Worm (Caenorhabditis elegans) whole organism, L1 larva: ENCODE measurements around the gene ceh-33.

ENCODE experiments used
- Y116A8C.19 ChIP-seq: sonication (generic microtip); optimal IDR thresholded peaks from 2 replicates; lab custom pipeline; 2016; ENCODE audit warnings: missing compliant biosample characterization, missing genetic modification characterization, borderline replicate concordance
- alr-1 ChIP-seq: fragments of 200-800 bp; sonication (Bioruptor generic); optimal IDR thresholded peaks from 2 replicates; lab custom pipeline; 2018; ENCODE audit warnings: borderline replicate concordance, mild to moderate bottlenecking, missing genetic modification characterization, missing compliant biosample characterization
- aly-2 ChIP-seq: fragments of 150-350 bp; optimal IDR thresholded peaks from 2 replicates; lab custom pipeline; 2014; ENCODE audit warnings: missing biosample characterization, missing genetic modification characterization
- ceh-63 ChIP-seq: fragments of 200-800 bp; sonication (Bioruptor generic); optimal IDR thresholded peaks from 2 replicates; lab custom pipeline; 2018; ENCODE audit warnings: mild to moderate bottlenecking, missing genetic modification characterization, missing compliant biosample characterization
- ceh-8 ChIP-seq: fragments of 200-800 bp; sonication (Bioruptor generic); optimal IDR thresholded peaks from 2 replicates; lab custom pipeline; 2018; ENCODE audit warnings: mild to moderate bottlenecking, missing genetic modification characterization, moderate library complexity, missing compliant biosample characterization
- ceh-88 ChIP-seq: fragments of 200-800 bp; sonication (Bioruptor generic); IDR thresholded peaks from 2 replicates; pipeline ENCODE4 v1.3.6; 2022; ENCODE audit warnings: missing genetic modification characterization, missing compliant biosample characterization
- ces-1 ChIP-seq: fragments of 150-350 bp; optimal IDR thresholded peaks from 2 replicates; lab custom pipeline; 2014; ENCODE audit warnings: missing biosample characterization, missing genetic modification reagents, missing genetic modification characterization
- dsc-1 ChIP-seq: sonication (generic microtip); optimal IDR thresholded peaks from 2 replicates; lab custom pipeline; 2016; ENCODE audit warnings: mild to moderate bottlenecking, missing genetic modification characterization, missing compliant biosample characterization
- efl-3 ChIP-seq: fragments of 200-800 bp; sonication (Bioruptor generic); optimal IDR thresholded peaks from 2 replicates; lab custom pipeline; 2018; ENCODE audit warnings: mild to moderate bottlenecking, missing genetic modification characterization, missing compliant biosample characterization
- elt-2 ChIP-seq: sonication (generic microtip); optimal IDR thresholded peaks from 2 replicates; lab custom pipeline; 2016; ENCODE audit warnings: missing genetic modification characterization, mild to moderate bottlenecking, inconsistent platforms, missing compliant biosample characterization, missing genetic modification reagents
- elt-3 ChIP-seq, 6 experiments: fragments of 150-350 bp in 1 of 6; sonication (generic microtip); optimal IDR thresholded peaks; 2 replicates each; lab custom pipeline; 2017 to 2018; ENCODE audit warnings: missing biosample characterization in 6 of 6, missing genetic modification characterization in 6 of 6, inconsistent platforms in 1 of 6
- ets-5 ChIP-seq: fragments of 200-800 bp; sonication (Bioruptor generic); IDR thresholded peaks from 2 replicates; pipeline ENCODE4 v1.3.6; 2022; ENCODE audit warnings: missing genetic modification characterization, missing compliant biosample characterization
- fkh-10 ChIP-seq: sonication (generic microtip); optimal IDR thresholded peaks from 2 replicates; lab custom pipeline; 2017; ENCODE audit warnings: missing biosample characterization, missing genetic modification reagents, missing genetic modification characterization
- fkh-8 ChIP-seq: sonication (generic microtip); optimal IDR thresholded peaks from 2 replicates; lab custom pipeline; 2016; ENCODE audit warnings: mild to moderate bottlenecking, missing genetic modification characterization, missing compliant biosample characterization
- fos-1 ChIP-seq: fragments of 150-350 bp; optimal IDR thresholded peaks from 2 replicates; lab custom pipeline; 2014; ENCODE audit warnings: missing biosample characterization, missing genetic modification characterization
- grh-1 ChIP-seq: fragments of 200-800 bp; sonication (Bioruptor generic); IDR thresholded peaks from 2 replicates; pipeline ENCODE4 v1.3.6; 2022; ENCODE audit warnings: missing genetic modification reagents, missing genetic modification characterization, missing compliant biosample characterization
- hpl-2 ChIP-seq: fragments of 150-350 bp; optimal IDR thresholded peaks from 2 replicates; lab custom pipeline; 2014; ENCODE audit warnings: missing biosample characterization, missing genetic modification reagents, missing genetic modification characterization
- isw-1 ChIP-seq: fragments of 200-800 bp; sonication (Bioruptor generic); IDR thresholded peaks from 2 replicates; pipeline ENCODE4 v1.3.6; 2022; ENCODE audit warnings: missing genetic modification characterization, missing compliant biosample characterization
- jun-1 ChIP-seq: fragments of 150-350 bp; optimal IDR thresholded peaks from 2 replicates; lab custom pipeline; 2014; ENCODE audit warnings: missing biosample characterization, missing genetic modification reagents, missing genetic modification characterization
- lin-15B ChIP-seq: fragments of 150-350 bp; sonication (generic microtip); optimal IDR thresholded peaks from 3 replicates; lab custom pipeline; 2014; ENCODE audit warnings: missing biosample characterization, missing genetic modification characterization
- lin-35 ChIP-seq, 2 experiments: fragments of 150-350 bp; optimal IDR thresholded peaks; 2 replicates each; lab custom pipeline; 2014; ENCODE audit warnings: missing biosample characterization in 2 of 2, missing genetic modification characterization in 2 of 2, missing genetic modification reagents in 2 of 2
- lin-39 ChIP-seq: fragments of 150-350 bp; optimal IDR thresholded peaks from 2 replicates; lab custom pipeline; 2014; ENCODE audit warnings: missing biosample characterization, missing genetic modification reagents, missing genetic modification characterization
- lsy-2 ChIP-seq, 2 experiments: fragments of 150-350 bp; optimal IDR thresholded peaks; 2 replicates each; lab custom pipeline; 2014; ENCODE audit warnings: missing biosample characterization in 2 of 2, missing genetic modification characterization in 2 of 2
- mdl-1 ChIP-seq, 2 experiments: fragments of 150-350 bp; optimal IDR thresholded peaks; 2 replicates each; lab custom pipeline; 2014 to 2017; ENCODE audit warnings: missing biosample characterization in 2 of 2, missing genetic modification characterization in 2 of 2, inconsistent platforms in 1 of 2
- nhr-11 ChIP-seq: fragments of 150-350 bp; optimal IDR thresholded peaks from 2 replicates; lab custom pipeline; 2014; ENCODE audit warnings: missing biosample characterization, missing genetic modification characterization
- nhr-237 ChIP-seq: fragments of 150-350 bp; optimal IDR thresholded peaks from 2 replicates; lab custom pipeline; 2014; ENCODE audit warnings: missing biosample characterization, missing genetic modification characterization
- nhr-28 ChIP-seq: fragments of 150-350 bp; optimal IDR thresholded peaks from 2 replicates; lab custom pipeline; 2014; ENCODE audit warnings: missing biosample characterization, missing genetic modification characterization
- nhr-84 ChIP-seq: sonication (generic microtip); optimal IDR thresholded peaks from 2 replicates; lab custom pipeline; 2017; ENCODE audit warnings: missing biosample characterization, missing genetic modification characterization
- nhr-85 ChIP-seq: sonication (generic microtip); peaks from one replicate; lab custom pipeline; 2016; ENCODE audit warnings: missing genetic modification characterization, inconsistent platforms, missing compliant biosample characterization
- pax-3 ChIP-seq: fragments of 200-800 bp; sonication (Bioruptor generic); optimal IDR thresholded peaks from 2 replicates; lab custom pipeline; 2018; ENCODE audit warnings: mild to moderate bottlenecking, missing genetic modification characterization, moderate library complexity, missing compliant biosample characterization
- pqm-1 ChIP-seq: sonication (generic microtip); optimal IDR thresholded peaks from 3 replicates; lab custom pipeline; 2017; ENCODE audit warnings: missing biosample characterization, missing genetic modification characterization
- rnt-1 ChIP-seq: sonication (generic microtip); optimal IDR thresholded peaks from 2 replicates; lab custom pipeline; 2016; ENCODE audit warnings: mild to moderate bottlenecking, missing genetic modification characterization, moderate library complexity, missing compliant biosample characterization
- skn-1 ChIP-seq: fragments of 150-350 bp; optimal IDR thresholded peaks from 2 replicates; lab custom pipeline; 2014; ENCODE audit warnings: missing biosample characterization, missing genetic modification characterization
- sox-4 ChIP-seq: sonication (generic microtip); optimal IDR thresholded peaks from 2 replicates; lab custom pipeline; 2016; ENCODE audit warnings: missing genetic modification characterization, missing compliant biosample characterization
- swsn-7 ChIP-seq: sonication (generic microtip); optimal IDR thresholded peaks from 2 replicates; lab custom pipeline; 2016; ENCODE audit warnings: missing genetic modification characterization, missing compliant biosample characterization
- unc-130 ChIP-seq: fragments of 150-350 bp; optimal IDR thresholded peaks from 2 replicates; lab custom pipeline; 2017; ENCODE audit warnings: missing biosample characterization, missing genetic modification characterization, inconsistent platforms
- zip-4 ChIP-seq: fragments of 200-800 bp; sonication (Bioruptor generic); optimal IDR thresholded peaks from 2 replicates; lab custom pipeline; 2018; ENCODE audit warnings: mild to moderate bottlenecking, missing genetic modification characterization, moderate library complexity, missing compliant biosample characterization
- ztf-11 ChIP-seq, 2 experiments: sonication (generic microtip); optimal IDR thresholded peaks; 2 replicates each; lab custom pipeline; 2016 to 2017; ENCODE audit warnings: missing genetic modification characterization in 2 of 2, missing biosample characterization in 1 of 2, missing compliant biosample characterization in 1 of 2
- ztf-4 ChIP-seq: fragments of 150-350 bp; optimal IDR thresholded peaks from 2 replicates; lab custom pipeline; 2014; ENCODE audit warnings: missing biosample characterization, missing genetic modification characterization

The ceh-33 gene

ce11 chrV:5324566-5324965 lies at the start of gene ceh-33:
Gene ceh-33, minus strand, starts transcription at chrV:5324666.
- TF ChIP-seq pqm-1 (tag; lab: Kevin White, UChicago) (no peak), nhr-85 (tag; lab: Kevin White, UChicago) (peak; percentile 18)
- TF ChIP-seq, all 84 proteins: peak for 1

- no peak for TF ChIP-seq fos-1
- TF ChIP-seq ces-1 (GFP tag; lab: Kevin White, UChicago), result no peak
- TF ChIP-seq elt-2 (tag; lab: Kevin White, UChicago), result no peak
- TF ChIP-seq nhr-28, result no peak
- TF ChIP-seq aly-2, result no peak
- TF ChIP-seq rnt-1, result no peak
- TF ChIP-seq ztf-11 (tag; optimal IDR thresholded peaks at IDR 0.05; lab: Kevin White, UChicago), result no peak
- TF ChIP-seq skn-1 (tag; lab: Kevin White, UChicago), result no peak
- TF ChIP-seq pax-3 (tag; lab: Kevin White, UChicago), result no peak
- TF ChIP-seq hpl-2 (GFP tag; lab: Kevin White, UChicago), result no peak
- no peak for TF ChIP-seq jun-1
- no peak for TF ChIP-seq mdl-1 (tag; optimal IDR thresholded peaks at IDR 0.05; lab: Kevin White, UChicago)
- TF ChIP-seq nhr-11 (tag; lab: Kevin White, UChicago), result no peak
- TF ChIP-seq sox-4 (tag; lab: Kevin White, UChicago), result no peak
- no peak for TF ChIP-seq ceh-63 (GFP tag; lab: Kevin White, UChicago)
- no peak for TF ChIP-seq ets-5 (GFP tag; lab: Robert Waterston, UW)
These were observed 47.7 kb upstream of the ceh-33 start, which contains the start of gene C35A11.3 for ce11 chrV:5372118-5372517. Gene C35A11.3, plus strand, starts transcription at chrV:5372418.

DNA sequence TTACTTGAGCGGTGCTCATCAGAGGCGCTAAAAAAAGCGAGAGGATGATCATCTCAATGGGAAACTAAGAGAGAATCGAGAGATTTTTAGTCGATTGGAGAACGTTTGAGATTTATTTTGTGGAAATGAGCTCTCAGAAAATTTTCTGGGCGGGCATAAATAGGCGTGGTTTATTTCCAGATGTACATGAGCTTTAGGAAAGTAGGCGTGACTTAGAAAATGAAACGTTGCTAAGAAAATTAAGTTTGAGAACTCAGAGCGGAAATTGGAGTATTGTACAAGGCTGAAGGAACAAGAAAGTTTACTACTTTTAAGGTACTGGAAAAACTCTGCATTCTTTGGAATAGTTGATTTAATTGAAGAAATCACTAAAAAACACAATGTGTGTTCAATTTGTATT lies 44.3 kb upstream of the ceh-33 start, which contains the start of gene T09D3.9:
Gene T09D3.9, minus strand, starts transcription at position 101 of the 400 bp plus-strand sequence.
- TF ChIP-seq elt-3 (tag; optimal IDR thresholded peaks at IDR 0.05; lab: Kevin White, UChicago) (no peak), grh-1 (GFP tag; lab: Robert Waterston, UW) (no peak), efl-3 (no peak)
- TF ChIP-seq, all 84 proteins: peak for 0

ce11 chrV:5364863-5365262 lies 40.4 kb upstream of the ceh-33 start, which contains the start of gene T09D3.8:
Gene T09D3.8, plus strand, starts transcription at chrV:5365163.
- TF ChIP-seq lin-39 (no peak), aly-2 (no peak), pax-3 (tag; lab: Kevin White, UChicago) (no peak), fkh-10 (GFP tag; lab: Kevin White, UChicago) (no peak), nhr-28 (no peak), fkh-8 (tag; lab: Kevin White, UChicago) (no peak), lsy-2 (tag; optimal IDR thresholded peaks at IDR 0.05; lab: Kevin White, UChicago) (no peak), unc-130 (tag; lab: Kevin White, UChicago) (no peak), ceh-8 (GFP tag; lab: Kevin White, UChicago) (no peak), lin-15B (tag; lab: Kevin White, UChicago) (no peak)

DNA sequence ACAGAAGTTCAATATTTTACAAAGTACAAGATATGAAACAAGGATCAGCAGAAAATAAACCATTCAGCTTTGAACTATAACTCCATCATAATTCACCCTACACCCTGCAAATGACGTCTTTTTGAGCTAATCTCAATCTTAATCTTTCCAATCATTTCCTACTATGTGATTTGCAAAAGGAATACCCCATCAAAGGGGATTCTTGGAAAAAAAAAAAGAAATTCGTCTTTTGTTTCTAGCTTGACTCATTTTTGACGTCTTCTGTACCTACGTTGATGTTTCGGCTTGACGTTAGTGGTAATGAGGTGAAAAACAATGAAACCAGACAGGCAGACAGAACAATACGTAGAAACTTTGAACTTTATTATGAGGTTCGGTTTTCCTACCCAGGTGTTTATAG lies 37.8 kb upstream of the ceh-33 start:
- TF ChIP-seq isw-1 (GFP tag; lab: Robert Waterston, UW), result no peak
- TF ChIP-seq sox-4 (tag; lab: Kevin White, UChicago), result peak; percentile 31
- no peak for TF ChIP-seq nhr-84 (tag; lab: Kevin White, UChicago)
- no peak for TF ChIP-seq ceh-88 (GFP tag; lab: Robert Waterston, UW)
- no peak for TF ChIP-seq ceh-63 (GFP tag; lab: Kevin White, UChicago)
- no peak for TF ChIP-seq lin-15B (tag; lab: Kevin White, UChicago)
- TF ChIP-seq dsc-1 (tag; lab: Kevin White, UChicago), result peak; percentile 89
- no peak for TF ChIP-seq fos-1
- peak; percentile 58 for TF ChIP-seq pax-3 (tag; lab: Kevin White, UChicago)
- no peak for TF ChIP-seq lin-35 (GFP tag; optimal IDR thresholded peaks at IDR 0.05; lab: Kevin White, UChicago)
- no peak for TF ChIP-seq swsn-7 (tag; lab: Kevin White, UChicago)
- TF ChIP-seq nhr-237 (tag; lab: Kevin White, UChicago), result no peak
- no peak for TF ChIP-seq ztf-4 (tag; lab: Kevin White, UChicago)
- peak; percentile 67 for TF ChIP-seq fkh-8 (tag; lab: Kevin White, UChicago)
- no peak for TF ChIP-seq lin-39
- no peak for TF ChIP-seq Y116A8C.19 (tag; lab: Kevin White, UChicago)
- no peak for TF ChIP-seq grh-1 (GFP tag; lab: Robert Waterston, UW)
- no peak for TF ChIP-seq alr-1 (tag; lab: Kevin White, UChicago)
- no peak for TF ChIP-seq nhr-28
- no peak for TF ChIP-seq zip-4 (GFP tag; lab: Kevin White, UChicago)
- no peak for TF ChIP-seq ces-1 (GFP tag; lab: Kevin White, UChicago)
- TF ChIP-seq, all 84 proteins: peak for 4
